Worm (Caenorhabditis elegans) whole organism, mixed stage, embryonic: ENCODE results near the gene spdl-1.

ENCODE experiments used
- ces-1 ChIP-seq: fragments of 150-350 bp; optimal IDR thresholded peaks from 2 replicates; lab custom pipeline; 2014; ENCODE audit warnings: missing biosample characterization, missing genetic modification reagents, missing genetic modification characterization
- elt-3 ChIP-seq: fragments of 150-350 bp; optimal IDR thresholded peaks from 2 replicates; lab custom pipeline; 2014; ENCODE audit warnings: missing biosample characterization, missing genetic modification characterization
- lin-13 ChIP-seq: fragments of 150-350 bp; optimal IDR thresholded peaks from 2 replicates; lab custom pipeline; 2014; ENCODE audit warnings: missing biosample characterization, missing genetic modification characterization
- mab-5 ChIP-seq: fragments of 150-350 bp; optimal IDR thresholded peaks from 2 replicates; lab custom pipeline; 2014; ENCODE audit warnings: missing biosample characterization, missing genetic modification characterization
- nhr-237 ChIP-seq: fragments of 150-350 bp; optimal IDR thresholded peaks from 2 replicates; lab custom pipeline; 2014; ENCODE audit warnings: missing biosample characterization, missing genetic modification characterization

- TF ChIP-seq mab-5 (tag; lab: Kevin White, UChicago) (no peak), nhr-237 (tag; lab: Kevin White, UChicago) (no peak), elt-3 (no peak), lin-13 (tag; lab: Kevin White, UChicago) (no peak), ces-1 (GFP tag; lab: Kevin White, UChicago) (no peak)
Measured at ce11 chrII:7736725-7737124, 44.6 kb upstream of the spdl-1 start.
